Worm (Caenorhabditis elegans) whole organism, L2 larva: ENCODE measurements around the gene hlh-11.

Source experiments
- C34F6.9 ChIP-seq: fragments of 150-350 bp; optimal IDR thresholded peaks from 2 replicates; lab custom pipeline; 2014; ENCODE audit warnings: missing biosample characterization, missing genetic modification characterization
- ama-1 ChIP-seq: fragments of 150-350 bp; optimal IDR thresholded peaks from 2 replicates; lab custom pipeline; 2018; ENCODE audit warnings: inconsistent platforms
- lin-39 ChIP-seq: fragments of 150-350 bp; optimal IDR thresholded peaks from 2 replicates; lab custom pipeline; 2014; ENCODE audit warnings: missing biosample characterization, missing genetic modification reagents, missing genetic modification characterization
- lsy-2 ChIP-seq, 2 experiments: fragments of 150-350 bp in 1 of 2; sonication (generic microtip) in 1 of 2; optimal IDR thresholded peaks; 2 replicates each; lab custom pipeline; 2014 to 2017; ENCODE audit warnings: missing biosample characterization in 2 of 2, missing genetic modification characterization in 2 of 2
- nhr-237 ChIP-seq: fragments of 150-350 bp; optimal IDR thresholded peaks from 2 replicates; lab custom pipeline; 2014; ENCODE audit warnings: missing biosample characterization, missing genetic modification characterization
- nhr-77 ChIP-seq: fragments of 150-350 bp; optimal IDR thresholded peaks from 2 replicates; lab custom pipeline; 2014; ENCODE audit warnings: missing biosample characterization, missing genetic modification characterization
- unc-39 ChIP-seq: fragments of 150-350 bp; optimal IDR thresholded peaks from 2 replicates; lab custom pipeline; 2014; ENCODE audit warnings: missing biosample characterization, missing genetic modification characterization

DNA sequence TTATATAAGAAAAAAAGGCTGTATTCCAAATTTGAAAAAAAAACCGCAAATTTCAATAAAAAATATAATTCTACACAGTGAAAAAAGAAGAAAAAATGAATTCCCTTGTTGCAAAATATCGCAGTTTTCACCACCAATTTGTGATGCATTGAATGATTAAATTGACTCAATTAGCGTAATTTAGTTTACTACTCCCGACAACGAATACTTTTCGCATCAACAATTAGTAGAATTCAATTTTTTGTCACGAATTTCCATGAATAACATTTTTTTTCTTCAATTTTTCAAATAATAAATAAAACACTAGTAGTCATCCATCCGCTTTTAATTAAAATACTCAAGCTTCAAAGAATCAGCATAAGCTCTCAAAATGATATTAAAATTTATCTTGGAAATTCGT, 34.2 kb upstream of the hlh-11 start:
- no peak for TF ChIP-seq ama-1
- TF ChIP-seq lsy-2 (tag; optimal IDR thresholded peaks at IDR 0.05; lab: Kevin White, UChicago) = peak; percentile 8 to 40
- no peak for TF ChIP-seq unc-39 (tag; lab: Kevin White, UChicago)
- TF ChIP-seq nhr-77 (tag; lab: Kevin White, UChicago) = no peak
- TF ChIP-seq lin-39 (tag; lab: Kevin White, UChicago) = no peak
- no peak for TF ChIP-seq C34F6.9 (tag; lab: Kevin White, UChicago)
- no peak for TF ChIP-seq nhr-237 (tag; lab: Kevin White, UChicago)
